Fruit fly (Drosophila melanogaster) whole organism, wandering third instar larva: ENCODE results near the gene CG43091.

Source experiments
- CG32264 ChIP-seq: fragments of 200-800 bp; sonication (Bioruptor generic); optimal IDR thresholded peaks from 2 replicates; lab custom pipeline; 2016; ENCODE audit warnings: missing biosample characterization, missing genetic modification characterization
- lola ChIP-seq: fragments of >200 bp; optimal IDR thresholded peaks from 2 replicates; lab custom pipeline; 2017; ENCODE audit warnings: missing biosample characterization, missing genetic modification characterization
- usp ChIP-seq: fragments of >200 bp; optimal IDR thresholded peaks from 2 replicates; lab custom pipeline; 2017; ENCODE audit warnings: missing biosample characterization, missing genetic modification characterization

- TF ChIP-seq usp, result no peak
- no peak for TF ChIP-seq CG32264 (GFP tag; lab: Kevin White, UChicago)
- no peak for TF ChIP-seq lola (GFP tag; lab: Kevin White, UChicago)
Measured at dm6 chr3R:22816078-22816436, 47.5 kb upstream of the CG43091 start, which contains the start of gene CG13840.
